Fruit fly (Drosophila melanogaster) whole organism, pupa: ENCODE results near the gene EloA.

ENCODE experiments used
- CG10348 ChIP-seq: fragments of 200-800 bp; sonication (Bioruptor generic); IDR thresholded peaks from 2 replicates; pipeline ENCODE4 v1.3.6; 2022; ENCODE audit warnings: missing biosample characterization, missing genetic modification characterization
- CG12605 ChIP-seq: fragments of 200-800 bp; sonication (Bioruptor generic); IDR thresholded peaks from 2 replicates; pipeline ENCODE4 v1.3.6; 2022; ENCODE audit warnings: missing biosample characterization, missing genetic modification characterization
- CG13204 ChIP-seq: fragments of 200-800 bp; sonication (Bioruptor generic); optimal IDR thresholded peaks from 2 replicates; lab custom pipeline; 2018; ENCODE audit warnings: missing biosample characterization, mild to moderate bottlenecking, missing genetic modification characterization, moderate library complexity
- CG14655 ChIP-seq: fragments of 200-800 bp; sonication (Bioruptor generic); optimal IDR thresholded peaks from 3 replicates; lab custom pipeline; 2017; ENCODE audit warnings: mild to moderate bottlenecking, missing biosample characterization, missing genetic modification reagents, missing genetic modification characterization
- CG15710 ChIP-seq: fragments of 200-800 bp; sonication (Bioruptor generic); optimal IDR thresholded peaks from 2 replicates; lab custom pipeline; 2018; ENCODE audit warnings: missing biosample characterization, mild to moderate bottlenecking, missing genetic modification characterization, moderate library complexity
- CG17806 ChIP-seq: fragments of 200-800 bp; sonication (Bioruptor generic); optimal IDR thresholded peaks from 2 replicates; lab custom pipeline; 2018; ENCODE audit warnings: missing biosample characterization, mild to moderate bottlenecking, missing genetic modification characterization, moderate library complexity
- CG32121 ChIP-seq: fragments of 200-800 bp; sonication (Bioruptor generic); IDR thresholded peaks from 2 replicates; pipeline ENCODE4 v1.3.6; 2022; ENCODE audit warnings: missing biosample characterization, missing genetic modification characterization
- CG34367 ChIP-seq: fragments of 200-800 bp; sonication (Bioruptor generic); optimal IDR thresholded peaks from 2 replicates; lab custom pipeline; 2018; ENCODE audit warnings: missing biosample characterization, mild to moderate bottlenecking, missing genetic modification characterization
- CG4496 ChIP-seq: fragments of 200-800 bp; sonication (Bioruptor generic); IDR thresholded peaks from 3 replicates; pipeline ENCODE4 v1.3.6; 2022; ENCODE audit warnings: missing biosample characterization, missing genetic modification characterization
- CG8159 ChIP-seq: fragments of 200-800 bp; sonication (Bioruptor generic); optimal IDR thresholded peaks from 3 replicates; lab custom pipeline; 2018; ENCODE audit warnings: missing biosample characterization, mild to moderate bottlenecking, missing genetic modification characterization, moderate library complexity
- CG8301 ChIP-seq: fragments of 200-800 bp; sonication (Bioruptor generic); optimal IDR thresholded peaks from 2 replicates; lab custom pipeline; 2018; ENCODE audit warnings: missing biosample characterization, mild to moderate bottlenecking, missing genetic modification characterization
- CG9948 ChIP-seq: fragments of 200-800 bp; sonication (Bioruptor generic); optimal IDR thresholded peaks from 2 replicates; lab custom pipeline; 2018; ENCODE audit warnings: missing biosample characterization, mild to moderate bottlenecking, missing genetic modification characterization, moderate library complexity
- D1 ChIP-seq: fragments of 200-800 bp; sonication (Bioruptor generic); optimal IDR thresholded peaks from 2 replicates; lab custom pipeline; 2018; ENCODE audit warnings: missing biosample characterization, mild to moderate bottlenecking, missing genetic modification characterization, moderate library complexity
- EcR ChIP-seq: fragments of 200-800 bp; sonication (Bioruptor generic); optimal IDR thresholded peaks from 3 replicates; lab custom pipeline; 2019; ENCODE audit warnings: missing biosample characterization, missing genetic modification characterization, mild to moderate bottlenecking, moderate library complexity, missing genetic modification reagents
- Ets98B ChIP-seq: fragments of 200-800 bp; sonication (Bioruptor generic); IDR thresholded peaks from 2 replicates; pipeline ENCODE4 v1.3.6; 2022; ENCODE audit warnings: missing biosample characterization, missing genetic modification characterization
- Pif1A ChIP-seq: fragments of 200-800 bp; sonication (Bioruptor generic); optimal IDR thresholded peaks from 3 replicates; lab custom pipeline; 2016; ENCODE audit warnings: missing biosample characterization, missing genetic modification characterization
- Pif1B ChIP-seq: fragments of 200-800 bp; sonication (Bioruptor generic); optimal IDR thresholded peaks from 3 replicates; lab custom pipeline; 2016; ENCODE audit warnings: missing biosample characterization, missing genetic modification characterization
- Snoo ChIP-seq: fragments of 200-800 bp; sonication (Bioruptor generic); optimal IDR thresholded peaks from 3 replicates; lab custom pipeline; 2017; ENCODE audit warnings: missing biosample characterization, mild to moderate bottlenecking, missing genetic modification characterization, inconsistent platforms
- fd96Ca ChIP-seq: fragments of 200-800 bp; sonication (Bioruptor generic); IDR thresholded peaks from 3 replicates; pipeline ENCODE4 v1.3.6; 2022; ENCODE audit warnings: missing biosample characterization, missing genetic modification characterization
- gl ChIP-seq: fragments of 200-800 bp; sonication (Bioruptor generic); optimal IDR thresholded peaks from 2 replicates; lab custom pipeline; 2018; ENCODE audit warnings: missing biosample characterization, mild to moderate bottlenecking, missing genetic modification characterization
- rn ChIP-seq: fragments of 200-800 bp; sonication (Bioruptor generic); IDR thresholded peaks from 2 replicates; pipeline ENCODE4 v1.3.6; 2022; ENCODE audit warnings: missing biosample characterization, missing genetic modification characterization

EloA gene

DNA sequence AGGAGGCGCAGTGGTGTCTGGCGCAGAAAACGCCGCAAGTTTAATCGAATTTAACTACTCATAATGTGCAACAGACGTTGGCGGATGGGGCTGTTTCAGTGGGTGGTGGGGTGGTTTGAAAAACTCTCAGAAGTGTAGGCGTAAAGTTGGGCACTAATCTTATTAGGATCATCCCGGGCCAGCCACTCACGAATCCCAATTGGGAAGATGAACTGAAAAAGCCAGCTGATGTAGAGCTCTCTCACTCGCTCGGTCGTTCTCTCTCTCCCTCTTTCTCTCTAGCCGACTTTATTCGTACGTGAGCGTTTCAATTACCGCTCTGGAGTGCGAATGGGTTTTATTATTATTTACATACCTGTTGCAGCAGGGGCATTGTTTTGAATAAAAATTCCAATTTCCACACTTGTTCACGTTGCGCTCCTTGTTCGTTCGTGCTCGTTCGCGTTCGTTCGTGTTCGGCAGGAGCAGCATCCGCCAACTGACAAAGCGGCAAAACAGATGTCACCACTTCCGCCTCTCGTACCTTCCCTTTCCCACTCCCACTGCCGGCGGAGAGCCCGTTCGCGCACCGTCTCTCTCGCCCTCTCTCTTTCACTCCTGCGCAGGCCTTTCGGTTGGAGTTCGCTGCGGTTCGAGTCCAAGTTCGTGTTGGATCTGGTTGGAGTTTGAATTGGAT lies 27.5 kb downstream of the EloA start:
- TF ChIP-seq CG4496 (GFP tag; lab: Robert Waterston, UW) (peak; percentile 70), CG34367 (tag; lab: Kevin White, UChicago) (no peak), Snoo (tag; lab: Kevin White, UChicago) (no peak), CG9948 (tag; lab: Kevin White, UChicago) (no peak), CG12605 (GFP tag; lab: Robert Waterston, UW) (peak; percentile 66), CG13204 (GFP tag; lab: Kevin White, UChicago) (peak; percentile 73), Pif1B (GFP tag; lab: Kevin White, UChicago) (no peak), Pif1A (GFP tag; lab: Kevin White, UChicago) (no peak), CG10348 (GFP tag; lab: Robert Waterston, UW) (no peak), CG32121 (GFP tag; lab: Robert Waterston, UW) (no peak), rn (no peak), CG15710 (no peak), CG8159 (tag; lab: Kevin White, UChicago) (peak; percentile 5), gl (tag; lab: Kevin White, UChicago) (no peak), fd96Ca (GFP tag; lab: Robert Waterston, UW) (no peak), Ets98B (GFP tag; lab: Robert Waterston, UW) (no peak)

DNA sequence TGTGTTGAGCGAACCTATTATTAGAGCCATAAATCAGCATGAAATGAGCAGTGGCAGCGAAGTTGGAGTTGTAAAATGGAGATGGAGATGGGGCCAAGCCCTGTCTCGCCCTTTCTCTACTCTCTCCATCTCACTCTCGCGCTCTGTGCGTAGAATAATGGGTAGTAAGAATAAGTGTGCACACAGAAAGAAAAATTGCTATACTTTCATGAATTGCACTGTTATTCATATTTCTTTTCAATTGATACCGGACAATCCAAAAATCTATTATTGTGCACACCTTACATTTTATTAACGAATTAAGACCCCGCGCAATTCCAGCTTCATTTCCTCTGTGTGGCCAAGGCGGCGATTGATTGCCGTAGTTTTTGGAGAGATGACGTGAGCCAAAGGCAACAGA lies 28.5 kb downstream of the EloA start:
- TF ChIP-seq CG34367 (tag; lab: Kevin White, UChicago) (no peak), CG12605 (GFP tag; lab: Robert Waterston, UW) (no peak), CG15710 (no peak), CG32121 (GFP tag; lab: Robert Waterston, UW) (no peak), CG17806 (tag; lab: Kevin White, UChicago) (no peak), CG9948 (tag; lab: Kevin White, UChicago) (no peak), CG4496 (GFP tag; lab: Robert Waterston, UW) (no peak), gl (tag; lab: Kevin White, UChicago) (no peak), Pif1A (GFP tag; lab: Kevin White, UChicago) (no peak), fd96Ca (GFP tag; lab: Robert Waterston, UW) (no peak)

DNA sequence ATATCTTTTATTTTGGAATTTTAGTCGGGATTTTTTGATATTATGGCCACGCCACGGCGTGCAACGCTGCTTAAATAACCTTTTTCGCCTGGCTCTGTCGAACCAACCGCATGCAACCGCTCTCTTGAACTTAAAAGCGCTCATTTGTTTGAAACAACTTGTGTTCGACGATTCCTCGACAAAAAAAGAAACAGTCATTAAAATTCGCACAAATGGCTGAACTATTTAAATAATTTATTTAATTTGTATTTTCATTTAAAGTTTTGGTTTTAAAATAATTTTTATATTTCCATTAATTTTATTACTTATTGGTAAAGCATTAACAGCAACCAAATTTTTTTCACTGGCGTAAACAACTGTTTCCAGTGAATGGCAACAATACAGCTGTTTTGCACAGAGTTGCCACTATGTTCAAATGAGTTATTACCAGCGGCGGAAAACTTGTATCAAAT lies 29.5 kb downstream of the EloA start, which contains the start of the genes orb and Cdc16:
TSS of gene orb (minus strand) at position 51 of the 452 bp plus-strand sequence.
TSS of gene Cdc16 (plus strand) at position 396 of the 452 bp plus-strand sequence.
- peak; percentile 90 for TF ChIP-seq CG17806 (tag; lab: Kevin White, UChicago)
- TF ChIP-seq CG8301: peak; percentile 85
- TF ChIP-seq CG4496 (GFP tag; lab: Robert Waterston, UW): peak; percentile 92
- peak; percentile 87 for TF ChIP-seq CG14655 (GFP tag; lab: Kevin White, UChicago)
- TF ChIP-seq CG10348 (GFP tag; lab: Robert Waterston, UW): no peak
- TF ChIP-seq CG8159 (tag; lab: Kevin White, UChicago): peak; percentile 88
- peak; percentile 85 for TF ChIP-seq CG9948 (tag; lab: Kevin White, UChicago)
- TF ChIP-seq D1 (tag; lab: Kevin White, UChicago): no peak
- peak; percentile 93 for TF ChIP-seq CG32121 (GFP tag; lab: Robert Waterston, UW)
- peak; percentile 50 for TF ChIP-seq gl (tag; lab: Kevin White, UChicago)
- TF ChIP-seq CG15710: peak; percentile 88
- TF ChIP-seq Ets98B (GFP tag; lab: Robert Waterston, UW): peak; percentile 89
- TF ChIP-seq fd96Ca (GFP tag; lab: Robert Waterston, UW): peak; percentile 75
- TF ChIP-seq CG13204 (GFP tag; lab: Kevin White, UChicago): peak; percentile 41
- peak; percentile 77 for TF ChIP-seq rn
- no peak for TF ChIP-seq EcR (GFP tag; lab: Kevin White, UChicago)
- TF ChIP-seq Pif1B (GFP tag; lab: Kevin White, UChicago): peak; percentile 84
- peak; percentile 90 for TF ChIP-seq CG12605 (GFP tag; lab: Robert Waterston, UW)
- peak; percentile 85 for TF ChIP-seq Snoo (tag; lab: Kevin White, UChicago)
- peak; percentile 83 for TF ChIP-seq CG34367 (tag; lab: Kevin White, UChicago)
- peak; percentile 82 for TF ChIP-seq Pif1A (GFP tag; lab: Kevin White, UChicago)

DNA sequence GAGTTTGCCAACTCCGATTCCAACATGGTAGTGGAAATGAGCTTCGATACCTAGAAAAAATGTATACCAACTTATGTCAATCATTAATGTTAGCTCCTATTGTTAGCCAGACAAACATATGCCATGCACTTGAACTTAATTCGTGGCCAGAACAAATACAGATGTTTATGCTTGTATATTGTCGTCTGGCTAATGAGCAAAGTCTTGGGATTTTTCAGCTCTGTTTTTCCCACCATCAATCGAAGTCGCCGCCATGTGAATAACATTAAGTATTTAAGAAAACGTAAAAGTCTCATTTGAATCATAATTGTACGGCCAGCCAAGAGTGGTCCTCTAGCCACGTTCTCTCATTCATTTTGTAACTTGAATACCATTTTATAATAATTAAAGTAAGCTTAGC lies 32.3 kb downstream of the EloA start, which contains the start of gene CG6763:
TSS of gene CG6763 (plus strand) at position 301 of the 400 bp plus-strand sequence.
- TF ChIP-seq CG9948 (tag; lab: Kevin White, UChicago) (no peak), gl (tag; lab: Kevin White, UChicago) (no peak), CG15710 (no peak), D1 (tag; lab: Kevin White, UChicago) (no peak), CG10348 (GFP tag; lab: Robert Waterston, UW) (no peak), CG4496 (GFP tag; lab: Robert Waterston, UW) (no peak), CG32121 (GFP tag; lab: Robert Waterston, UW) (no peak), Pif1B (GFP tag; lab: Kevin White, UChicago) (no peak), EcR (GFP tag; lab: Kevin White, UChicago) (no peak), CG8159 (tag; lab: Kevin White, UChicago) (no peak), CG17806 (tag; lab: Kevin White, UChicago) (no peak), rn (no peak), Ets98B (GFP tag; lab: Robert Waterston, UW) (no peak), CG8301 (no peak), CG14655 (GFP tag; lab: Kevin White, UChicago) (no peak), CG13204 (GFP tag; lab: Kevin White, UChicago) (no peak), fd96Ca (GFP tag; lab: Robert Waterston, UW) (no peak), CG12605 (GFP tag; lab: Robert Waterston, UW) (no peak)

DNA sequence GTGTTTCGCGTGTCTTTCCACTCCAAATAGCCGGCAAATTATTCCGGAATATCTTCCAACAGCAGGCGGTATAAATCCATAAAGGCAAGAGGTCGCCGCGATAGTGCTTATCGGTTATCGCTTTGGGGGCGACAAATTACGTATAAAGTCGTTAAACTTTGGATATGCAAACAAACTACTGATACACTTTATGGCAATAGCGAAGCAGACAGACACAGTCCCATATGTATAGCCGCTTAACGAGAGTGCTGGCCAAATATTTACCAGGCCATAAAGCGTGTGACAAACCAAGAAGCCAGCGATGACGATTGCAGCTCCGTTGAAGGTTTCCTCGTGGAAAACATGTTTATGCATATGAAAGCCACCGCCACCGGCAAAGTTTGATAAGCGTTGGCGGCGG lies 32.9 kb downstream of the EloA start:
- TF ChIP-seq EcR (GFP tag; lab: Kevin White, UChicago): peak; percentile 66
- TF ChIP-seq CG32121 (GFP tag; lab: Robert Waterston, UW): no peak
